Worm (Caenorhabditis elegans) whole organism, L4/young adult: ENCODE data around the gene arc-1.
"Not testable (repeated sequence)": the region's sequence is repeated elsewhere in the genome, so short reads cannot be mapped to it uniquely, and the experiment has no call there.

Experiments
- W03F9.2 ChIP-seq: fragments of 150-350 bp; optimal IDR thresholded peaks from 2 replicates; lab custom pipeline; 2014; ENCODE audit warnings: missing biosample characterization, missing genetic modification characterization
- dao-5 ChIP-seq: sonication (generic microtip); optimal IDR thresholded peaks from 2 replicates; lab custom pipeline; 2016; ENCODE audit warnings: missing genotype, missing genetic modification characterization, moderate library complexity, missing compliant biosample characterization
- him-1 ChIP-seq: sonication (generic microtip); optimal IDR thresholded peaks from 2 replicates; lab custom pipeline; 2016; ENCODE audit warnings: missing genotype, missing genetic modification reagents, missing genetic modification characterization, missing compliant biosample characterization

arc-1 gene

DNA sequence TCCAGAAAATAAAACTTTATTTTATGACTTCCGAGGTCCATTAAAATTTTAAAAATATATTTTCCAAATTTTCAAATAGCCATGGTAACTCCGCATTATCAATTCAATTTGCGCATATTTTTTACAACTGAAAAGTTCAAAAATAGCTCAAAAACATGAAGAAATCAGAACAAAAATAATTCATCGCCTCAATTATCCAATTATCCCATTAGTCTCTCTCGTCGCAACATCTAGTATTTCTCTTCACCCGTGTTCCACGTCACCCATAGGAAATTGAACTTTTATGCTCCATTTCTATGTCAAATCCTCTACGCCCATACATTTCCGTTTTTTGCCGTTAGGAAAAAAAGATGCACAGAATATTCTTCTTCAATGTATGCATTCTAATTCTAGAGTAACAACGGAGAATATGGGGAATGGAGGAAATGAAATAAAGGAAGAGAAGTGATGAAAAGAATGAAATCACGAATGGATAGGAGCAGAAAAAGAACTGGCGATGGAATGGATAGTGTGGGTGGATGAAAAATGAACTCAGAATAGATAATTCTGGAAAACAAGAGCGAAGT lies 15.4 kb downstream of the arc-1 start:
- TF ChIP-seq W03F9.2 (tag; lab: Kevin White, UChicago) (no peak), dao-5 (no peak), him-1 (no peak)

DNA sequence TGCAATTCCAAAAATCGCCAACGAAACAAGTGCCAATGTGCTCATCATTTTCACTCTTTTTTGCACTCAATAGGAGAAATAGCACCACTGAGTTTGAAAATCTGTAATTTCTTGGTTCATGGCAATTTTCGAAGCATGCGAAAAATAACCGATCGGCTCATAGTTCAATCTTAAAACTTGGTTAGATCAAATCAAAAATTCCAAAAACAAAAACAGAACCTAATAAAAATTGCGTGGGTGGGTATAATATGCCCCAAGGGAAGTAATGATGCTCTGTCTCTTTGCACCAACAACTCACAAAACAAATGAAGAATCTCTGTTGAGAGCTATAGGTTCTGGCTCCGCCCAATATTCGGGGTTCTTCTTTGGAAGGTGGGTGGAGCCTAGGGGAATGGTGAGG lies 17.1 kb downstream of the arc-1 start, which contains the start of gene nlp-11:
Gene nlp-11, minus strand, starts transcription at position 101 of the 400 bp plus-strand sequence.
- no peak for TF ChIP-seq dao-5
- no peak for TF ChIP-seq him-1

DNA sequence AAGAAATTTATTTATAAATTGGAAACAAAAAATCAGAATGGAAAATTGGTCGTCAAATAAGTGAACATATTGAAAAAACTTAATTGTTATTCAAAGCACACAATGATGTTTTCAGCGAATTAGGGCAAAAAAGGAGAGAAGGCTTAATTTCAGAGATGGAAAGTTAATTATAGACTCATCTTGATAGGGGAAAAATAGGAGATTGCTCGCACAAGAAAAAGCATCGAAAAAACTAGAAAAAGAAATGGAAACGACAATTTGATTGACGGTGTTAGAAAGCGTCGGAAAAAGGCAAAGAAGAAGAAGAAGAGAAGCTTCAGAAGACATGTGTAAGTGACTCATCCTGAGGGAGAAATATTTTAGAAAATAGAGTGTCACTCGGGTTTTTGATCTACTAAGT lies 21.2 kb downstream of the arc-1 start:
- TF ChIP-seq W03F9.2 (tag; lab: Kevin White, UChicago): no peak
- TF ChIP-seq dao-5: no peak
- no peak for TF ChIP-seq him-1

DNA sequence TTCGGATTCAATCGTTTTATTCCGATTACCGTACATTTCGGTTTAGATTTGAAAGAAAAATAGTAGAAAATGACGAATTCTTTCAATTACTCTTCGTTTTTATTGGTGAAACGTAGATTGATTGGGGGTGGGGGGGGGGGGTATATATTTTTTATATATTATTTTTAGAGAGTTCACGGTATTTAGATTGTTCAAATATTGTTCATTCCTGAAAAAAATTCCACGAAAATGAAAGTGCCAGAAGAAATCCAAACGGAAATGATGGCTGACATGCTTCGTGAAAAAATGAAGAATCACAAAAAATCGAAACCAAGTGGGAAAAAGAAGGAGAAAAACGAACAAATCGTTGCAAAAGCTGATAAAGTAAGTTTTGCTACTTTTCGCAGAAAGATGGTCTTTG lies 25.6 kb downstream of the arc-1 start, which contains the start of the genes Y53C12A.8 and Y53C12A.7:
Gene Y53C12A.8, minus strand, starts transcription at position 101 of the 400 bp plus-strand sequence.
Gene Y53C12A.7, plus strand, starts transcription at position 181 of the 400 bp plus-strand sequence.
- TF ChIP-seq him-1 (no peak), W03F9.2 (tag; lab: Kevin White, UChicago) (no peak), dao-5 (no peak)

DNA sequence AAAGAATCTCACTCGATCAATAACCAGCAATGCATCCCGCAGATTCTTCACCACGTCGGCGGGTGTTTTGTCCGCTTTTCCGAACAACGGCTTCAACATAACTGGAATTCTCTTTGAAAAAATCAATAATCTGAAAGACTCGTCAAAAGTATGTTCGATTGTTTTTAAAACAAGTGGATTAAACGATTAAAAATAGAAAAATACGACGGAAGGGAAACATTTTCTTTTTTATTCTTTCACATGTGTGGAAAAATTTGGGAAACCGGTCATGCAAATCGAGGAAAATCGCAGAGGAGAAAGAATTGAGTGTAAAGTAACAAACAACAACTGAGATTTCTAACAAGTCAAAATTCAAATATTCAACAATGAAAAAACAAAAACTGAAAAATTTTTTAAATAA lies 28.8 kb downstream of the arc-1 start, which contains the start of gene mop-25.2:
Gene mop-25.2, minus strand, starts transcription at position 101 of the 400 bp plus-strand sequence.
- TF ChIP-seq dao-5 (no peak), him-1 (no peak), W03F9.2 (tag; lab: Kevin White, UChicago) (no peak)

DNA sequence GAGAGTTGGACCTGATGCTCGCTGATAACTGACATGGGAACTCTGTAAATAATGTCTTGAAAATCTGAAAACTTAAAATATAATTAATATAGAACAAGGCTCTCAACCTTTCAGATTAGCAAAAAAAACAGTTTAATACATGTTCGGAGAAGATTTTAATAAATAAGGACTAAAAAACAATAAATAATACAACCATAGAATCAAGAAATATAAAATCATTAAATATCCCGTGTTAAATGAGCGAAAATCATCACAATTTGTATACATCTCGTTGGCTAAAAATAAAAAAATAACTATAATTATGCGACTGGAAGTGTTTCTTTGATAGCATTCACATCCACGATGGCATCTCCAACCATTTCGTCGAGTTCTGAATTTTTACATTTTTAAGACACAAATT lies 30.0 kb downstream of the arc-1 start, which contains the start of gene Y53C12A.10:
Gene Y53C12A.10, minus strand, starts transcription at position 101 of the 400 bp plus-strand sequence.
- TF ChIP-seq him-1 (no peak), dao-5 (no peak), W03F9.2 (tag; lab: Kevin White, UChicago) (no peak)

DNA sequence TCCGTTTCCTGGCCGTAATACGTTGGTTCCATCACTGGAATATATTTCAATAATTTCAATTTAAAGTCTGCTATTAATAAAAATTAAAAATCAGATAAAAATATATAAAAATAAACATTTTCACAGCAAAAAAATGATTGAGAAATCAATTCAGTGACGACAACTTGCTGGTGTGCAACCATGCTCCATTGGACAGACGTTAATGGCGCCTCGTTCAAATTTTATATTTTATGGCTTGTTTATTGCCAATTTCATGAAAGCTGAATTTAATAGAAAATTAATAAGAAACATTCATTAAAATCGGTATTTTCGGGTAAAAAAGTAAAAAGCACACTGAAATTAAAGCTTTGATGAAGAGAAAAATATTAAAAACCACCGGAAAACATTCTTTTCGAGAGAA lies 31.4 kb downstream of the arc-1 start, which contains the start of gene Y53C12A.3:
Gene Y53C12A.3, minus strand, starts transcription at position 34 of the 400 bp plus-strand sequence.
- TF ChIP-seq him-1: no peak
- peak; percentile 48 for TF ChIP-seq W03F9.2 (tag; lab: Kevin White, UChicago)
- TF ChIP-seq dao-5: no peak

DNA sequence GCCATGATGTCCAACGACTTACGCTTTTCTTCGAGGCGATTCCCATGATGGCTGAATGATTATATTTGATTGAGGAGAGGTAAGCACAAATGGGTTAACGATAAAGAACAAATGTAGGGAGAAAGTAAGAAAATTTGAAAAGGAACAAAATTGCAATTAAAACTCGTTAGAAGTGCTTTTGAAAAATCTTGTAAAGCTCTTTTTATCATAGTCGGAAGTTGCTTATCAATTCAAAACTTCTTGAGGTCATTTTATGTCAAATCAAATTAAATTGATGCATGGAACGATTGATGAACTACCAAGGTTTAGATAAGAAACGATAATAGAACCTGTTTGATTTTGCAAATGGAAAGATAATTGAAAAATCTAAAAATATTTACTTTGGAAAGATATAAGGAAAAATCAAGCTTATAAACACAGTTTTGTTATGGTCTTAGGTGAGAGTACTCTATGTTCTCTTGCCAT lies 34.1 kb downstream of the arc-1 start, which contains the start of gene glt-5:
Gene glt-5, minus strand, starts transcription at position 51 of the 465 bp plus-strand sequence.
- TF ChIP-seq dao-5 (no peak), him-1 (no peak), W03F9.2 (tag; lab: Kevin White, UChicago) (no peak)

DNA sequence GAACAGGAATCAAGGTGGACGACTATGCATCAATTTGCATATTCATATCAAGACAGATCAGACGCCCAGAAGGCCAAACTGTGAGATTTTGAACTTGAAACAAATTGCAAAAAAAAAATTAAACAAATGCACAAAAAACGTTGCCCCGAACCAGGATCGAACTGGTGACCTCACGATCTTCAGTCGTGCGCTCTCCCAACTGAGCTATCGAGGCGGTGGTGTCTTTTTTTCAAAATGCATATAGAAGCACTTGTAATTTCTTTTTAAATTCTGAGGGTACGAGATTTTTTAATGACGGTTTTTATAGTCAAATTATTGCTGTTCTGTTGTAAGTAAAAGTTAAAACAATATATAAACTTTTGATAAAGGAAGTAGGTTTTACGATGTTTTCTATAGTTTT lies 38.3 kb downstream of the arc-1 start:
- TF ChIP-seq dao-5 (no peak), W03F9.2 (tag; lab: Kevin White, UChicago) (no peak)

DNA sequence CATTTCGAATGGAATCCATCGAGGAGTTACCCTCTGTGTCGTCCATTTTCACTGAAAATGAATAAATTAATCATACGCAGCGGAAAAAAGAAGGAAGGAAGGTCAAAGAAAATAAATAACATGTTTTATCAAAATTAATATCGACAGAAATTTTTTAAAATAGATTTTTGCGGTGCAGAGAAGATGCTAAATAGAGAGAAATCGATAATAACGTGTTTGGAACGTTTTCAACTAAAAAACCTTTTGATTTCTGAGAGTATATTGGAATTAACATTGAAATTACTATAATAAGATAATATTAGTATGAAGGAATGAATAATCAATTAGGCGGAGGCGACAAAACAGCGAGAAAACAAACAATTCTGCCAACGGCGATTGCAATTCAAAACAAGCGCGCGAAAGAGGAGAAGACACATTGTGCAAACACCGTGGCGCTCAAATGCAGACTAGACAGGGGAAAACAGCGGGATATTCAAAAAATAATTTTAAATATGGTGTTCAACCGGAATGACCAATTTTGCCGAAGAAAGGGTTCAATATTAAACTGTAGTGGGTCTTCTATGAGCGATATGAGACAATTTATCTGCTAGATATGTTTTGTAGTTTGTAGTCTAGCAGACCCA lies 41.8 kb downstream of the arc-1 start, which contains the start of gene wee-1.3:
Gene wee-1.3, minus strand, starts transcription at position 51 of the 623 bp plus-strand sequence.
- TF ChIP-seq W03F9.2 (tag; lab: Kevin White, UChicago): peak; percentile 79
- TF ChIP-seq dao-5: no peak
- TF ChIP-seq him-1: no peak

DNA sequence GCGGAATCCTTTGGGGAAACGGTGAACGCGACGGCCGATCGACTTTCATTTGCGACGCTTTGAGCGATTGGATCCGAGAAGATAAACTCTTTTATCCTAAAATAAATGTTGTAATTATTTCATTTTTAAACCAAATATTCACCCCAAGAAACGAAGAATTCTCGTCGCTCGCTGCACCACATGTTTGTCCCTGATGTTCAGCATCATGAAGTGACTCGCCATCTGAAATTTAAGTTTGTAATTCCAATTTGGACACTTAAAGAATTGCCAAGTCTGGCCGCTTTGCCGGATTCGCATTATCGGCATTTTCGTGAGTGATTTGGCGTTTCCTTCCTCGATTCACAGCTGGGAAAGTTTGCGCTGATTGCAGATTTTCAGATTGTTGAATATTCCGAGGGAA lies 43.1 kb downstream of the arc-1 start, which contains the start of gene Y53C12A.6:
Gene Y53C12A.6, minus strand, starts transcription at position 101 of the 400 bp plus-strand sequence.
- TF ChIP-seq dao-5 (no peak), W03F9.2 (tag; lab: Kevin White, UChicago) (no peak), him-1 (no peak)

DNA sequence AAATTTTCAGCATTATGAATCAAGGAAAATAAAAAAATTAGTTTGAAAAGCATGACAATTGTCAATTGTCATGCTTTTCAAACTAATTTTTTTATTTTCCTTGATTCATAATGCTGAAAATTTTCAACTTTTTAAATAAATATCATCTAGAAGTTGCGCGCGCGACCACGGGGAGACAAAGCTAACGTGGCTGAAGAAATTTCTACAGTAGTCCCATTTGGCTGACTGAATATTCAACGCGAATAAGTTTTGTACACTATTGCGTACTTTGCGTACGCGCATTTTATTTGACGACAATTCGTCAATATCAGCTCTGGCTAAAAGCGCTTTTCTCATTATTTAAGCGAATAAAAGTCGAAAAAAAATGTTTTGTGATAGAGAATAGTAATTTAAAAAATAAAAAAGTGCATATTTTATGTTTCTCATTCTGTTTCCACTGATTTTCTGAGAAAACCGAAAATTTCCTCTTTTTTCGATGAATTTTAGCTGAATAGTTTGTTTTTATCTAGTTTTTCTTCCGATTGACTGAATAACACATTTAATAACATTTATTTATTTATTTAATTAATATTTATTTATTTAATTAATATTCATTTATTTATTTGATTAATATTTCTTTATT lies 44.0 kb downstream of the arc-1 start, which contains the start of gene Y53C12A.11:
Gene Y53C12A.11, minus strand, starts transcription at position 68 of the 622 bp plus-strand sequence.
- TF ChIP-seq W03F9.2 (tag; lab: Kevin White, UChicago); dao-5; him-1: not testable (repeated sequence)

DNA sequence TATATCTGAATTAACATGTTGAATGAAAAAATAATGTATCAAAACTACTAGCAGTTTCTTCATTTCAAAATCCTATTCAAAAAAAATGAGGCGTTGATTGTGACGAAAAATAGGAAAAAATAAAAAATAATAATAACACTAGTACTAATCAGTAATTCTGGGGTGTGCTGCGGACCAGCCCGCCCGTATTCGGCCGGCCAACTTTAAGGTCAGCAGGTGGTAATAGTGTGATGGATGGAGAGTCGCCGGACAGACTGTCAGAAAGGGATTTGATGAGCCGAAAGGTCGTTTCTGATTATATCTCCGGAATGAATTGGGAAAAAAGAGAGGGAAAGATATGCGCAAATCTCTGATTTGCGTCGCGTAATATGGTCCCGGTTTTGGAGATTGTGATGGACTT lies 49.7 kb downstream of the arc-1 start, which contains the start of gene cutl-2:
Gene cutl-2, minus strand, starts transcription at position 210 of the 400 bp plus-strand sequence.
- TF ChIP-seq him-1 (no peak), W03F9.2 (tag; lab: Kevin White, UChicago) (no peak), dao-5 (no peak)

DNA sequence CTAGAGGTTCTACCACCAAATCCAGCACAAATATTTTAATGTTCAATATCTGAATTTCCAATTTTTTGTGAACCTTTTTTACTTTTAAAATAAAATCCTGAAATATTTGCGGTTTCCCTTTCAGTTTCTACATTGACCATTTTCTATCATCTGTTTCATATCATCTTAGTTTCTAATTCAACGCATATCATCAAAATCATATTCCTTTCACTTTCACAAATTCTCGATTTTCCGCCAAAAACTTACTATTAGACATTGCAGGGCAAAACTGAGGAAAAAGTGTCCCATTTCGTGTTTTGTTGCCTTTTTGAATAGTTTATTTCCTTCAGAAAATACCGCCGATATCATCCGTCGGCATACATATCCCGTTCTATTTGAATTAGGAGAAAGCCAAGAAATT lies 50.3 kb downstream of the arc-1 start:
- TF ChIP-seq W03F9.2 (tag; lab: Kevin White, UChicago) (no peak), dao-5 (no peak), him-1 (no peak)
